Worm (Caenorhabditis elegans) whole organism, L4 larva: Measurements from ENCODE around the gene msp-64.

Experiments used
- R02D3.7 ChIP-seq: fragments of 150-350 bp; sonication (generic microtip); optimal IDR thresholded peaks from 3 replicates; lab custom pipeline; 2014; ENCODE audit warnings: missing biosample characterization, missing genetic modification characterization
- fos-1 ChIP-seq: fragments of 150-350 bp; optimal IDR thresholded peaks from 2 replicates; lab custom pipeline; 2014; ENCODE audit warnings: missing biosample characterization, missing genetic modification characterization
- lin-38 ChIP-seq: fragments of 200-800 bp; sonication (Bioruptor generic); IDR thresholded peaks from 2 replicates; pipeline ENCODE4 v1.3.6; 2022; ENCODE audit warnings: missing genetic modification reagents, missing genetic modification characterization, missing compliant biosample characterization
- nhr-28 ChIP-seq: fragments of 150-350 bp; optimal IDR thresholded peaks from 2 replicates; lab custom pipeline; 2014; ENCODE audit warnings: missing biosample characterization, missing genetic modification characterization
- nhr-76 ChIP-seq: fragments of 150-350 bp; optimal IDR thresholded peaks from 2 replicates; lab custom pipeline; 2014; ENCODE audit warnings: missing biosample characterization, missing genetic modification characterization
- saeg-2 ChIP-seq: fragments of 200-800 bp; sonication (Bioruptor generic); IDR thresholded peaks from 2 replicates; pipeline ENCODE4 v1.3.6; 2022; ENCODE audit warnings: missing genetic modification reagents, missing genetic modification characterization, missing compliant biosample characterization
- skn-1 ChIP-seq: fragments of 150-350 bp; optimal IDR thresholded peaks from 2 replicates; lab custom pipeline; 2014; ENCODE audit warnings: missing biosample characterization, missing genetic modification characterization
- tra-1 ChIP-seq: fragments of 200-800 bp; sonication (Bioruptor generic); IDR thresholded peaks from 2 replicates; pipeline ENCODE4 v1.3.6; 2022; ENCODE audit warnings: missing genetic modification reagents, missing genetic modification characterization, missing compliant biosample characterization
- unc-130 ChIP-seq: sonication (generic microtip); optimal IDR thresholded peaks from 2 replicates; lab custom pipeline; 2016; ENCODE audit warnings: missing genetic modification reagents, missing genetic modification characterization, missing compliant biosample characterization
- zag-1 ChIP-seq: fragments of 150-350 bp; optimal IDR thresholded peaks from 2 replicates; lab custom pipeline; 2014; ENCODE audit warnings: missing biosample characterization, missing genetic modification characterization

DNA sequence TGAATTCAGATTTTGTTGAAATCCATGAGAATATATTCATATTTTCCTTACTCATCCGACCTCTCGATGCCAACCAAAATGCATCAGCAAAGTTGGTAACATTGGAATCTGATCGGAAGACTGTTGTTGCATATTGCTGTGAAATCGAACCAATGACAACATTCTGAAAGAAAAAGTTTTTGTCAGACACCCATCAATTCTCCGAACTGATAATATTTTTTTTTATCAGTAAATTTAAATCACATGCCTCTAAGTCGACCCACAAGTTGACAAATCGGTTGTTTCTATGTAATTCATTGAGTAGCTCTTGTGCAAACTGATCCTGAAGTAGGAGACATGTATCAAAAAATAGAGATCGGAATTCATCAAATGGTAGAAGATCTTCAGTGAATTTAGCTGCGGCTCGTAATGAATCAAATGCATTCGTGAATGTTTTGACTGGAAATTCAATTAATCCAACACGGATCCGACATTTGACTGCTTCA, 19.9 kb upstream of the msp-64 start, which contains the start of gene col-74:
- TF ChIP-seq nhr-76 (tag; lab: Kevin White, UChicago) (no peak), unc-130 (GFP tag; lab: Kevin White, UChicago) (no peak), zag-1 (tag; lab: Kevin White, UChicago) (no peak), fos-1 (tag; lab: Kevin White, UChicago) (no peak), nhr-28 (tag; lab: Kevin White, UChicago) (no peak), saeg-2 (GFP tag; lab: Robert Waterston, UW) (no peak), R02D3.7 (tag; lab: Kevin White, UChicago) (no peak), tra-1 (GFP tag; lab: Robert Waterston, UW) (no peak), skn-1 (tag; lab: Kevin White, UChicago) (no peak), lin-38 (GFP tag; lab: Robert Waterston, UW) (no peak)
